Worm (Caenorhabditis elegans) whole organism, L3 larva: ENCODE results near the gene flr-4.

ENCODE experiments used
- ceh-28 ChIP-seq: fragments of 150-350 bp; optimal IDR thresholded peaks from 2 replicates; lab custom pipeline; 2014; ENCODE audit warnings: missing biosample characterization, missing genetic modification reagents, missing genetic modification characterization
- daf-12 ChIP-seq: fragments of 150-350 bp; optimal IDR thresholded peaks from 2 replicates; lab custom pipeline; 2014; ENCODE audit warnings: missing biosample characterization, missing genetic modification reagents, missing genetic modification characterization
- fkh-10 ChIP-seq: sonication (generic microtip); optimal IDR thresholded peaks from 2 replicates; lab custom pipeline; 2017; ENCODE audit warnings: missing biosample characterization, missing genetic modification reagents, missing genetic modification characterization
- nhr-12 ChIP-seq: fragments of 150-350 bp; optimal IDR thresholded peaks from 2 replicates; lab custom pipeline; 2014; ENCODE audit warnings: missing biosample characterization, missing genetic modification characterization
- nhr-67 ChIP-seq: fragments of 150-350 bp; optimal IDR thresholded peaks from 2 replicates; lab custom pipeline; 2014; ENCODE audit warnings: missing biosample characterization, missing genetic modification characterization
- pha-4 ChIP-seq: fragments of 150-350 bp; optimal IDR thresholded peaks from 2 replicates; lab custom pipeline; 2014; ENCODE audit warnings: missing biosample characterization, missing genetic modification reagents, missing genetic modification characterization
- pqm-1 ChIP-seq: fragments of 150-350 bp; optimal IDR thresholded peaks from 2 replicates; lab custom pipeline; 2017; ENCODE audit warnings: missing biosample characterization, missing genetic modification characterization, inconsistent platforms
- skn-1 ChIP-seq: fragments of 150-350 bp; optimal IDR thresholded peaks from 2 replicates; lab custom pipeline; 2014; ENCODE audit warnings: missing biosample characterization, missing genetic modification characterization
- tbx-2 ChIP-seq: sonication (generic microtip); optimal IDR thresholded peaks from 2 replicates; lab custom pipeline; 2016; ENCODE audit warnings: mild to moderate bottlenecking, missing genetic modification characterization, missing compliant biosample characterization
- unc-62 ChIP-seq: fragments of 150-350 bp; sonication (generic microtip); optimal IDR thresholded peaks from 4 replicates; lab custom pipeline; 2014; ENCODE audit warnings: missing biosample characterization, missing genetic modification reagents, missing genetic modification characterization
- ztf-11 ChIP-seq: fragments of 150-350 bp; optimal IDR thresholded peaks from 2 replicates; lab custom pipeline; 2014; ENCODE audit warnings: missing biosample characterization, missing genetic modification characterization

DNA sequence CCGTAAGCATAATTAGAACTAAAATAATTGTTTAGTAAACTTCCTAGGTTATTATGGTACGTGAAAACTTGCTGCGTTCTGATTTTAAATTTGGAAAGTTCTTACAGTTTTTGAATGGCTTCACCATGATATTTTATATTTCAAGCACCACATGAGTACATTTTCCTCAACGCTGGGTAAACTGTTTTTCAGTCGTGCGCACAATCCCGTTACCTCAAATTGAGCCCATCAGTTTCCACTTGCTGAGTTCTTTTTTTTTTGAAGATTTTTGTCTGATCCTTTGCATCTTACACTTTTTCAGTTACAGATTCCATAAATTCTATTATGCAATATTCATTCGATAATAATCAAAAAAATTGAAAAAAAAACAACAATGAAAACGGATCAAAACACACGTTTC lies 31.3 kb downstream of the flr-4 start:
- TF ChIP-seq pha-4 (tag; lab: Kevin White, UChicago) (no peak), nhr-12 (tag; lab: Kevin White, UChicago) (no peak), unc-62 (no peak), tbx-2 (tag; lab: Kevin White, UChicago) (no peak), pqm-1 (no peak), skn-1 (tag; lab: Kevin White, UChicago) (no peak), ztf-11 (tag; lab: Kevin White, UChicago) (no peak), daf-12 (tag; lab: Kevin White, UChicago) (no peak), ceh-28 (tag; lab: Kevin White, UChicago) (no peak), nhr-67 (no peak), fkh-10 (GFP tag; lab: Kevin White, UChicago) (no peak)
